Fruit fly (Drosophila melanogaster): ENCODE results near the gene Dbct.

Gene Dbct

dm6 chrX:15076038-15076575 is 9.8 kb upstream of the Dbct start, which contains the start of gene Lsd-2 (continued):
- TF ChIP-seq CG10267 (tag; optimal IDR thresholded peaks at IDR 0.05) = no peak
- no peak for TF ChIP-seq CG11398 (GFP tag; optimal IDR thresholded peaks at IDR 0.05)
- TF ChIP-seq Hsf (GFP tag; optimal IDR thresholded peaks at IDR 0.05) = no peak
- TF ChIP-seq Hmx (GFP tag; optimal IDR thresholded peaks at IDR 0.05) = no peak
- no peak for TF ChIP-seq Eip74EF (GFP tag; optimal IDR thresholded peaks at IDR 0.05)
- TF ChIP-seq Dad (GFP tag; optimal IDR thresholded peaks at IDR 0.05) = no peak
- TF ChIP-seq CG17612 (GFP tag; IDR thresholded peaks at IDR 0.05) = no peak
- TF ChIP-seq CG7745 (tag; optimal IDR thresholded peaks at IDR 0.05) = no peak
- no peak for TF ChIP-seq CG31388 (GFP tag; optimal IDR thresholded peaks at IDR 0.05)
- no peak for TF ChIP-seq Atf-2 (GFP tag; optimal IDR thresholded peaks at IDR 0.05)
- TF ChIP-seq cato (GFP tag; optimal IDR thresholded peaks at IDR 0.05; ENCODE audit: borderline replicate concordance) = no peak
- TF ChIP-seq sd (tag; optimal IDR thresholded peaks at IDR 0.05) = no peak
- TF ChIP-seq slbo (GFP tag; IDR thresholded peaks at IDR 0.05) = peak; percentile 48; the same call in 1 of the 2 replicates
- TF ChIP-seq CG5245 (GFP tag; optimal IDR thresholded peaks at IDR 0.05) = no peak
- TF ChIP-seq amos (GFP tag; IDR thresholded peaks at IDR 0.05; ENCODE audit: partially characterized antibody) = peak; percentile 46; the same call in 1 of the 2 replicates
- TF ChIP-seq Xbp1 (GFP tag; optimal IDR thresholded peaks at IDR 0.05) = peak; percentile 33
- TF ChIP-seq HLH4C (GFP tag; IDR thresholded peaks at IDR 0.05; ENCODE audit: partially characterized antibody) = no peak
- TF ChIP-seq zen2 (GFP tag; IDR thresholded peaks at IDR 0.05; ENCODE audit: partially characterized antibody) = no peak
- TF ChIP-seq Oli (tag; optimal IDR thresholded peaks at IDR 0.05) = peak; percentile 34
- no peak for TF ChIP-seq Atf6 (GFP tag; IDR thresholded peaks at IDR 0.05)
- TF ChIP-seq CG16863 (GFP tag; optimal IDR thresholded peaks at IDR 0.05) = no peak
- TF ChIP-seq Stat92E (GFP tag; optimal IDR thresholded peaks at IDR 0.05) = no peak
- TF ChIP-seq CG12942 (GFP tag; optimal IDR thresholded peaks at IDR 0.05) = no peak
- no peak for TF ChIP-seq jing (GFP tag; optimal IDR thresholded peaks at IDR 0.05)
- 0 out of 3 replicates have a peak, but pooled peaks have one; percentile 47 for TF ChIP-seq CG34422 (GFP tag; IDR thresholded peaks at IDR 0.05)
- TF ChIP-seq NC2β (GFP tag; optimal IDR thresholded peaks at IDR 0.05) = peak; percentile 26
- no peak for TF ChIP-seq Tbp (GFP tag; optimal IDR thresholded peaks at IDR 0.05)
- no peak for TF ChIP-seq hb (GFP tag; IDR thresholded peaks at IDR 0.05; ENCODE audit: partially characterized antibody)
- TF ChIP-seq Hey (tag; optimal IDR thresholded peaks at IDR 0.05) = no peak
- no peak for TF ChIP-seq CG3065 (GFP tag; optimal IDR thresholded peaks at IDR 0.05)
- TF ChIP-seq twi (tag; optimal IDR thresholded peaks at IDR 0.05) = no peak
- no peak for TF ChIP-seq mld (GFP tag; IDR thresholded peaks at IDR 0.05; ENCODE audit: partially characterized antibody)
- TF ChIP-seq danr (GFP tag; IDR thresholded peaks at IDR 0.05) = no peak
- no peak for TF ChIP-seq CG5953 (GFP tag; IDR thresholded peaks at IDR 0.05)
- TF ChIP-seq tup (GFP tag; optimal IDR thresholded peaks at IDR 0.05) = no peak
- TF ChIP-seq CG9609 (GFP tag; optimal IDR thresholded peaks at IDR 0.05) = no peak
- no peak for TF ChIP-seq CG17361 (GFP tag; IDR thresholded peaks at IDR 0.05)
- no peak for TF ChIP-seq Spps (tag; optimal IDR thresholded peaks at IDR 0.05)
- no peak for TF ChIP-seq fd96Cb (tag; optimal IDR thresholded peaks at IDR 0.05)
- TF ChIP-seq tx (GFP tag; optimal IDR thresholded peaks at IDR 0.05) = no peak
- no peak for TF ChIP-seq E2f2 (GFP tag; IDR thresholded peaks at IDR 0.05)
- no peak for TF ChIP-seq CG4360 (GFP tag; IDR thresholded peaks at IDR 0.05)
- no peak for TF ChIP-seq CG4424 (GFP tag; optimal IDR thresholded peaks at IDR 0.05)
- TF ChIP-seq da (GFP tag; optimal IDR thresholded peaks at IDR 0.05) = no peak
- peak; percentile 39 for TF ChIP-seq cg (GFP tag; optimal IDR thresholded peaks at IDR 0.05)
- no peak for TF ChIP-seq Dek (tag; optimal IDR thresholded peaks at IDR 0.05)
- TF ChIP-seq sob (GFP tag; IDR thresholded peaks at IDR 0.05) = 0 out of 2 replicates have a peak, but pooled peaks have one; percentile 30
- TF ChIP-seq CG9876 (GFP tag; optimal IDR thresholded peaks at IDR 0.05) = no peak
- peak; percentile 81 for TF ChIP-seq CG12155 (GFP tag; optimal IDR thresholded peaks at IDR 0.05)
- TF ChIP-seq D19A (tag; optimal IDR thresholded peaks at IDR 0.05) = peak; percentile 97

Measured in whole organism, embryonic.